Worm (Caenorhabditis elegans): Measurements from ENCODE around the gene del-6.
A peak's percentile ranks its signal among the peaks of the same experiment; 100 is the strongest.

ce11 chrV:10578938-10579337, 6.2 kb downstream of the del-6 start, which contains the start of the genes erh-1 and lpd-9:
- TF ChIP-seq pax-1 (tag; optimal IDR thresholded peaks at IDR 0.05) (peak; percentile 12), Y22D7AL.16 (tag; optimal IDR thresholded peaks at IDR 0.05) (peak; percentile 11), elt-2 (tag; optimal IDR thresholded peaks at IDR 0.05) (peak; percentile 68)

Data from whole organism, late embryonic.